Fruit fly (Drosophila melanogaster): Measurements from ENCODE around the gene Zip71B.

The Zip71B gene

DNA sequence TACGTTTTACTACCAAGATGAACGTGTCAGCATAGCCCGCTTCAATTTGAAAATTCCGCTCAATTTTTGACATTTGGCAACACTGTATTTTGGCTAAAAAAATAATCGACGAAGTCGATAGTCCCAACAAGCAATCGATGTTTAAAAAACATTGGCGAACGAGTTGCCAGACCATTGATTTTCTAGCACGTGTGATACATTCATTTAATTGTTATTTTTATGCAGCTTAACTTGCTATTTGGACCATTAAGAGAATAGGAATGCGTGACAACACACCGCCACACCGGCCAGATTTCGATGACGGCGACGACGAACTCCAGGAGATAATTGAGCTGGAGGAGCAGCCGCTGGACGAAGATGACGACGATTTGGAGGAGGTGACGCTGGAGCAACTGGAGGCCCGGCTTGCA, 9.4 kb upstream of the Zip71B start, which contains the start of gene CG5114 (continued):
- no peak; the same call in 2 of the 3 replicates for TF ChIP-seq CG11695 (GFP tag; IDR thresholded peaks at IDR 0.05)
- TF ChIP-seq Deaf1 (tag; optimal IDR thresholded peaks at IDR 0.05): no peak
- no peak for TF ChIP-seq danr (GFP tag; IDR thresholded peaks at IDR 0.05)
- TF ChIP-seq bbx (GFP tag; IDR thresholded peaks at IDR 0.05; ENCODE audit: partially characterized antibody): peak; percentile 93
- 0 out of 3 replicates have a peak, but pooled peaks have one; percentile 17 for TF ChIP-seq CG14050 (GFP tag; IDR thresholded peaks at IDR 0.05)
- TF ChIP-seq Gug (GFP tag; IDR thresholded peaks at IDR 0.05): no peak
- TF ChIP-seq al (GFP tag; IDR thresholded peaks at IDR 0.05): peak; percentile 17; the same call in 1 of the 2 replicates
- TF ChIP-seq h (optimal IDR thresholded peaks at IDR 0.05): no peak
- no peak for TF ChIP-seq fd64A (GFP tag; optimal IDR thresholded peaks at IDR 0.05)
- TF ChIP-seq bcd (GFP tag; optimal IDR thresholded peaks at IDR 0.05): no peak
- TF ChIP-seq cwo (GFP tag; optimal IDR thresholded peaks at IDR 0.05): peak; percentile 96
- no peak for TF ChIP-seq HLH3B (GFP tag; IDR thresholded peaks at IDR 0.05)
- TF ChIP-seq Jarid2 (GFP tag; optimal IDR thresholded peaks at IDR 0.05): no peak
- no peak for TF ChIP-seq CG11085 (GFP tag; IDR thresholded peaks at IDR 0.05)
- peak; percentile 14 for TF ChIP-seq Sox102F (GFP tag; optimal IDR thresholded peaks at IDR 0.05)
- TF ChIP-seq esg (GFP tag; conservative IDR thresholded peaks at IDR 0.05): no peak
- no peak for TF ChIP-seq fd102C (GFP tag; optimal IDR thresholded peaks at IDR 0.05)
- no peak for TF ChIP-seq croc (GFP tag; conservative IDR thresholded peaks at IDR 0.05)
- no peak for TF ChIP-seq Hmx (GFP tag; optimal IDR thresholded peaks at IDR 0.05)
- TF ChIP-seq CG12155 (GFP tag; optimal IDR thresholded peaks at IDR 0.05): peak; percentile 33
- TF ChIP-seq sug (tag; optimal IDR thresholded peaks at IDR 0.05): peak; percentile 54
- peak; percentile 37 for TF ChIP-seq Nf-YC (tag; optimal IDR thresholded peaks at IDR 0.05)
- TF ChIP-seq slou (GFP tag; optimal IDR thresholded peaks at IDR 0.05): no peak
- peak; percentile 86 for TF ChIP-seq trem (tag; optimal IDR thresholded peaks at IDR 0.05)
- TF ChIP-seq shn (GFP tag; optimal IDR thresholded peaks at IDR 0.05): peak; percentile 2
- TF ChIP-seq HLHmδ (GFP tag; optimal IDR thresholded peaks at IDR 0.05): no peak
- TF ChIP-seq btn (GFP tag; optimal IDR thresholded peaks at IDR 0.05): no peak
- TF ChIP-seq z (GFP tag; IDR thresholded peaks at IDR 0.05): no peak
- peak; percentile 50 for TF ChIP-seq CG30403 (GFP tag; optimal IDR thresholded peaks at IDR 0.05)
- TF ChIP-seq CG5180 (GFP tag; optimal IDR thresholded peaks at IDR 0.05): no peak
- peak; percentile 68 for TF ChIP-seq phol (tag; optimal IDR thresholded peaks at IDR 0.05)
- no peak for TF ChIP-seq otp (GFP tag; IDR thresholded peaks at IDR 0.05)
- TF ChIP-seq Eip74EF (GFP tag; optimal IDR thresholded peaks at IDR 0.05): no peak
- TF ChIP-seq CG15696 (tag; optimal IDR thresholded peaks at IDR 0.05): no peak
- no peak; the same call in 1 of the 2 replicates for TF ChIP-seq Ada2b (GFP tag; IDR thresholded peaks at IDR 0.05)
- peak; percentile 95 for TF ChIP-seq amos (GFP tag; IDR thresholded peaks at IDR 0.05; ENCODE audit: partially characterized antibody)
- TF ChIP-seq cad (GFP tag; optimal IDR thresholded peaks at IDR 0.05): no peak
- TF ChIP-seq CG1602 (GFP tag; optimal IDR thresholded peaks at IDR 0.05): no peak
- TF ChIP-seq nerfin-1 (tag; optimal IDR thresholded peaks at IDR 0.05): peak; percentile 25
- no peak for TF ChIP-seq CG5953 (GFP tag; IDR thresholded peaks at IDR 0.05)
- TF ChIP-seq CG17829 (tag; optimal IDR thresholded peaks at IDR 0.05): peak; percentile 65
- peak; percentile 66 for TF ChIP-seq gro (GFP tag; optimal IDR thresholded peaks at IDR 0.05)
- TF ChIP-seq CoRest (tag; optimal IDR thresholded peaks at IDR 0.05): peak; percentile 45
- no peak for TF ChIP-seq CG8089 (GFP tag; optimal IDR thresholded peaks at IDR 0.05)
- TF ChIP-seq CG10147 (GFP tag; optimal IDR thresholded peaks at IDR 0.05): peak; percentile 22
- TF ChIP-seq Hr3 (GFP tag; optimal IDR thresholded peaks at IDR 0.05): no peak
- no peak for TF ChIP-seq CG32772 (GFP tag; IDR thresholded peaks at IDR 0.05)
- TF ChIP-seq Rx (GFP tag; IDR thresholded peaks at IDR 0.05): no peak
- TF ChIP-seq CG9797 (GFP tag; optimal IDR thresholded peaks at IDR 0.05): peak; percentile 56
- TF ChIP-seq CG4328 (GFP tag; optimal IDR thresholded peaks at IDR 0.05): no peak
- TF ChIP-seq zf30C (GFP tag; optimal IDR thresholded peaks at IDR 0.05): peak; percentile 24
- TF ChIP-seq CG4360 (GFP tag; IDR thresholded peaks at IDR 0.05): no peak
